Fruit fly (Drosophila melanogaster): ENCODE data around the gene CG5191.

The CG5191 gene

dm6 chr3R:20558106-20558489 lies 2.6 kb upstream of the CG5191 start:
- TF ChIP-seq CG12768 (GFP tag; optimal IDR thresholded peaks at IDR 0.05) (peak; percentile 2), CG33017 (tag; optimal IDR thresholded peaks at IDR 0.05) (no peak), bab1 (GFP tag; optimal IDR thresholded peaks at IDR 0.05) (peak; percentile 8), CG1620 (GFP tag; optimal IDR thresholded peaks at IDR 0.05) (peak; percentile 58), CG7101 (tag; optimal IDR thresholded peaks at IDR 0.05) (peak; percentile 40)

- TF ChIP-seq Hr96 (GFP tag; optimal IDR thresholded peaks at IDR 0.05), result peak; percentile 11
- TF ChIP-seq CG14711 (tag; optimal IDR thresholded peaks at IDR 0.05), result no peak
- no peak for TF ChIP-seq cnc (optimal IDR thresholded peaks at IDR 0.05)
- peak; percentile 27 for TF ChIP-seq CG12768 (GFP tag; optimal IDR thresholded peaks at IDR 0.05)
- TF ChIP-seq CG11617 (GFP tag; optimal IDR thresholded peaks at IDR 0.05), result peak; percentile 5
- peak; percentile 15 for TF ChIP-seq CG1620 (GFP tag; optimal IDR thresholded peaks at IDR 0.05)
- no peak for TF ChIP-seq Mnt (GFP tag; optimal IDR thresholded peaks at IDR 0.05)
- peak; percentile 83 for TF ChIP-seq kay (GFP tag; ENCODE audit: borderline replicate concordance)
- TF ChIP-seq CG7045 (GFP tag; optimal IDR thresholded peaks at IDR 0.05), result no peak
- no peak for TF ChIP-seq Crg-1 (GFP tag; optimal IDR thresholded peaks at IDR 0.05)
- TF ChIP-seq toe (GFP tag; optimal IDR thresholded peaks at IDR 0.05), result no peak
- TF ChIP-seq ovo (GFP tag; optimal IDR thresholded peaks at IDR 0.05), result no peak
These were observed 522 bp upstream of the CG5191 start, which contains the start of gene CG15922 for dm6 chr3R:20560019-20560667. CG15922 (minus strand) TSS chr3R:20560280.

dm6 chr3R:20563830-20564421 lies 3.3 kb downstream of the CG5191 start, which contains the start of gene CG10877:
CG10877 (minus strand) TSS chr3R:20564067.
- no peak for TF ChIP-seq CG33017 (tag; optimal IDR thresholded peaks at IDR 0.05)
- no peak for TF ChIP-seq cnc (optimal IDR thresholded peaks at IDR 0.05)
- peak; percentile 33 for TF ChIP-seq Mnt (GFP tag; optimal IDR thresholded peaks at IDR 0.05)
- no peak for TF ChIP-seq cic (GFP tag; optimal IDR thresholded peaks at IDR 0.05)
- TF ChIP-seq ovo (GFP tag; optimal IDR thresholded peaks at IDR 0.05), result no peak
- TF ChIP-seq CG12768 (GFP tag; optimal IDR thresholded peaks at IDR 0.05), result peak; percentile 36

- TF ChIP-seq CG33017 (tag; optimal IDR thresholded peaks at IDR 0.05) (no peak), tj (GFP tag; optimal IDR thresholded peaks at IDR 0.05) (peak; percentile 42)
These were observed 4.9 kb downstream of the CG5191 start for dm6 chr3R:20565546-20565948.

- no peak for TF ChIP-seq ovo (GFP tag; optimal IDR thresholded peaks at IDR 0.05)
These were observed 7.0 kb downstream of the CG5191 start for dm6 chr3R:20567507-20568222.

- TF ChIP-seq Clk (GFP tag; optimal IDR thresholded peaks at IDR 0.05) (no peak), CG33017 (tag; optimal IDR thresholded peaks at IDR 0.05) (no peak), ovo (GFP tag; optimal IDR thresholded peaks at IDR 0.05) (no peak), tj (GFP tag; optimal IDR thresholded peaks at IDR 0.05) (no peak), CG1620 (GFP tag; optimal IDR thresholded peaks at IDR 0.05) (no peak), cic (GFP tag; optimal IDR thresholded peaks at IDR 0.05) (no peak), CG7101 (tag; optimal IDR thresholded peaks at IDR 0.05) (no peak), pad (GFP tag; optimal IDR thresholded peaks at IDR 0.05) (no peak), kay (GFP tag; ENCODE audit: borderline replicate concordance) (no peak), cnc (optimal IDR thresholded peaks at IDR 0.05) (no peak), toe (GFP tag; optimal IDR thresholded peaks at IDR 0.05) (no peak), CG11617 (GFP tag; optimal IDR thresholded peaks at IDR 0.05) (no peak), Hr96 (GFP tag; optimal IDR thresholded peaks at IDR 0.05) (no peak), bab1 (GFP tag; optimal IDR thresholded peaks at IDR 0.05) (no peak), Crg-1 (GFP tag; optimal IDR thresholded peaks at IDR 0.05) (no peak)
These were observed 12.7 kb downstream of the CG5191 start for dm6 chr3R:20573326-20573725.

dm6 chr3R:20574535-20574980 lies 13.9 kb downstream of the CG5191 start:
- TF ChIP-seq CG33017 (tag; optimal IDR thresholded peaks at IDR 0.05) (peak; percentile 24), ovo (GFP tag; optimal IDR thresholded peaks at IDR 0.05) (peak; percentile 6), pad (GFP tag; optimal IDR thresholded peaks at IDR 0.05) (peak; percentile 68), kay (GFP tag; ENCODE audit: borderline replicate concordance) (no peak), Clk (GFP tag; optimal IDR thresholded peaks at IDR 0.05) (no peak), CG14711 (tag; optimal IDR thresholded peaks at IDR 0.05) (no peak), cnc (optimal IDR thresholded peaks at IDR 0.05) (no peak), toe (GFP tag; optimal IDR thresholded peaks at IDR 0.05) (no peak), CG11617 (GFP tag; optimal IDR thresholded peaks at IDR 0.05) (peak; percentile 13), CG7101 (tag; optimal IDR thresholded peaks at IDR 0.05) (no peak), CG12768 (GFP tag; optimal IDR thresholded peaks at IDR 0.05) (peak; percentile 69), CG7045 (GFP tag; optimal IDR thresholded peaks at IDR 0.05) (no peak), CG5204 (GFP tag; optimal IDR thresholded peaks at IDR 0.05) (no peak), cic (GFP tag; optimal IDR thresholded peaks at IDR 0.05) (peak; percentile 28), Hr96 (GFP tag; optimal IDR thresholded peaks at IDR 0.05) (no peak), Crg-1 (GFP tag; optimal IDR thresholded peaks at IDR 0.05) (peak; percentile 35), bab1 (GFP tag; optimal IDR thresholded peaks at IDR 0.05) (peak; percentile 51), CG1620 (GFP tag; optimal IDR thresholded peaks at IDR 0.05) (peak; percentile 1), tj (GFP tag; optimal IDR thresholded peaks at IDR 0.05) (peak; percentile 95), Mnt (GFP tag; optimal IDR thresholded peaks at IDR 0.05) (peak; percentile 84)

All from whole organism, adult.